Worm (Caenorhabditis elegans): Measurements from ENCODE around the gene rpoa-12.
A peak's percentile ranks its signal among the peaks of the same experiment; 100 is the strongest.

The rpoa-12 gene

DNA sequence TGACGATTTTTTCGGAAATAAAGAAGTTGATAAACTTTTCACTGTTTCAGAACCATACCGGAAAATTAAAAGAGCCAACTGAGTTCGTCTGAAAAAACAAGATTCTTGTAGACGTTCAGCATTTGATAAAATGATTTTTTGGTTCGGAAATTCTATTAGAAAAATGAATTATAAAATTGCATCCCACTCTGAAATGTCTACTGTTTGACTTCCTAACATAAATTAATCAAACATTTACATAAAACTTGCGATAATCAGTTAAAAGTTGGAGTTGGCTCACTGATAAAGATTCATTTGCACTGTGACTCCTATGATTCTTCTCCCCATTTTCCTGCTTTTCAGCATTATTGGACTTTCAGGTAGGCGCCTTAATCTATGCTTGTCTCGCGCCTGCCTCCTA is 45.8 kb upstream of the rpoa-12 start, which contains the start of gene clec-57:
TSS of gene clec-57 (plus strand) at position 301 of the 400 bp plus-strand sequence.
- no peak for TF ChIP-seq grh-1 (GFP tag; IDR thresholded peaks at IDR 0.05)
- TF ChIP-seq hlh-4 (tag; optimal IDR thresholded peaks at IDR 0.05): no peak
- TF ChIP-seq nhr-20 (tag; optimal IDR thresholded peaks at IDR 0.05): no peak
- no peak for TF ChIP-seq nhr-237 (tag; optimal IDR thresholded peaks at IDR 0.05)
- TF ChIP-seq nhr-47 (tag; optimal IDR thresholded peaks at IDR 0.05): no peak
- no peak for TF ChIP-seq fos-1 (tag; optimal IDR thresholded peaks at IDR 0.05)

DNA sequence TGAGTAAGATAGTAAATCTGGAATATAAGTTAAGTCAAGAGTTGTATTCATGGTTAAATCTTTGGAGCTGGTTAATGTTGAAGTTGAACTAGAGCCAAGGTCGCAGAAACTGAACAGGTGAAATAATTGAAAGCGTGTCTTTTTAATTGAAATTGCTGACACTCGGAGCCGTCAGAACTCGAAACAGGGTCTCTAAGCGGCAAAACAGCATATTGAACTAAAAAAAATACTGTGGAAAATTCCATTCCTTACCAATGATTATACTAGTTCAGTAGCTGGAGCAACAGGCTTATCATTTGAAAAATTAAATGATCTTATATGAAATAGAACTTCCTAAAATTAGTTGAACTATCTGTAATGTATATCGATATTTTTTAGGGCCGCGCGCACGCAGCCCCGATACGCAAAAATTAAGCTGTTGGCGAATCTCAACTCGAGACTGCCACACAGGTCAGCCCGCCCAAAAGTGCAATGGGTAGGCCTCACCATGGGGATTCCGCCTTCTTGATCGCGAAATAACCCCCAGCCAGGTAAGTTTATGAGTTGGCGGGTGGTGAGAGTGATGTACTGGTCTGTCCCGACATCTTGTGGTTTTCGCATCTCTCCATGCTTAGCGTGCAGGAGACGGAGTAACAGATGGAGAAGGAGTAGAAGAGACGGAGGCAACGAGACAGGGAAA is 45.2 kb upstream of the rpoa-12 start, which contains the start of gene srz-97:
TSS of gene srz-97 (minus strand) at position 51 of the 679 bp plus-strand sequence.
- TF ChIP-seq swsn-7 (tag; optimal IDR thresholded peaks at IDR 0.05): peak; percentile 58
- no peak for TF ChIP-seq mab-9 (GFP tag; IDR thresholded peaks at IDR 0.05)
- no peak for TF ChIP-seq mdl-1 (tag; optimal IDR thresholded peaks at IDR 0.05)
- TF ChIP-seq mef-2 (tag; optimal IDR thresholded peaks at IDR 0.05): no peak
- no peak for TF ChIP-seq unc-98 (GFP tag; IDR thresholded peaks at IDR 0.05)
- peak; percentile 76 for TF ChIP-seq nhr-19 (GFP tag; conservative IDR thresholded peaks at IDR 0.05)
- peak; percentile 41 to 60 for TF ChIP-seq efl-1 (optimal IDR thresholded peaks at IDR 0.05)
- TF ChIP-seq efl-1 (GFP tag; optimal IDR thresholded peaks at IDR 0.05 in 1 of 2): peak in 1 of 2 experiments; percentile 77
- no peak for TF ChIP-seq ceh-88 (GFP tag; IDR thresholded peaks at IDR 0.05)
- no peak for TF ChIP-seq efl-3 (GFP tag; optimal IDR thresholded peaks at IDR 0.05)
- peak; percentile 65 for TF ChIP-seq grh-1 (GFP tag; IDR thresholded peaks at IDR 0.05)
- TF ChIP-seq aly-2 (tag; optimal IDR thresholded peaks at IDR 0.05): no peak
- TF ChIP-seq Y116A8C.19 (tag; optimal IDR thresholded peaks at IDR 0.05; ENCODE audit: borderline replicate concordance): no peak
- TF ChIP-seq nhr-90 (tag; optimal IDR thresholded peaks at IDR 0.05; ENCODE audit: poor library complexity): peak; percentile 84
- no peak for TF ChIP-seq ztf-4 (tag; optimal IDR thresholded peaks at IDR 0.05)
- no peak for TF ChIP-seq aha-1 (tag; optimal IDR thresholded peaks at IDR 0.05)
- no peak for TF ChIP-seq lin-15B (tag; optimal IDR thresholded peaks at IDR 0.05)
- no peak for TF ChIP-seq lin-39 (tag; optimal IDR thresholded peaks at IDR 0.05)
- no peak for TF ChIP-seq blmp-1 (tag; optimal IDR thresholded peaks at IDR 0.05)
- peak; percentile 43 for TF ChIP-seq rnt-1 (tag; optimal IDR thresholded peaks at IDR 0.05)
- TF ChIP-seq ztf-11 (tag; optimal IDR thresholded peaks at IDR 0.05): no peak
- TF ChIP-seq pax-3 (tag; optimal IDR thresholded peaks at IDR 0.05): no peak
- TF ChIP-seq nhr-71 (tag; optimal IDR thresholded peaks at IDR 0.05): peak; percentile 73
- no peak for TF ChIP-seq fkh-10 (GFP tag; optimal IDR thresholded peaks at IDR 0.05)
- TF ChIP-seq pqm-1 (tag; optimal IDR thresholded peaks at IDR 0.05): no peak
- peak; percentile 4 for TF ChIP-seq mep-1 (tag; optimal IDR thresholded peaks at IDR 0.05)
- peak in 1 of 2 experiments; percentile 38 for TF ChIP-seq lin-35 (GFP tag; optimal IDR thresholded peaks at IDR 0.05)
- TF ChIP-seq egl-13 (tag; optimal IDR thresholded peaks at IDR 0.05): no peak
- TF ChIP-seq egl-27 (tag; optimal IDR thresholded peaks at IDR 0.05): no peak
- TF ChIP-seq hlh-4 (tag; optimal IDR thresholded peaks at IDR 0.05): peak; percentile 4
- peak; percentile 17 for TF ChIP-seq hpl-2 (GFP tag; optimal IDR thresholded peaks at IDR 0.05)
- TF ChIP-seq fkh-8 (tag; optimal IDR thresholded peaks at IDR 0.05): no peak
- no peak for TF ChIP-seq alr-1 (tag; optimal IDR thresholded peaks at IDR 0.05; ENCODE audit: borderline replicate concordance)
- TF ChIP-seq lsy-2 (tag; optimal IDR thresholded peaks at IDR 0.05): no peak
- TF ChIP-seq nhr-11 (tag; optimal IDR thresholded peaks at IDR 0.05): no peak
- TF ChIP-seq sox-4 (tag; optimal IDR thresholded peaks at IDR 0.05): no peak
- peak; percentile 42 for TF ChIP-seq lin-14 (GFP tag; optimal IDR thresholded peaks at IDR 0.05)
- no peak for TF ChIP-seq tlp-1 (tag; optimal IDR thresholded peaks at IDR 0.05)
- no peak for TF ChIP-seq nhr-12 (tag; optimal IDR thresholded peaks at IDR 0.05)
- TF ChIP-seq snu-23 (GFP tag; optimal IDR thresholded peaks at IDR 0.05): peak; percentile 66
- TF ChIP-seq fkh-4 (tag; optimal IDR thresholded peaks at IDR 0.05; ENCODE audit: borderline replicate concordance): no peak
- no peak for TF ChIP-seq skn-1 (tag; optimal IDR thresholded peaks at IDR 0.05)
- no peak for TF ChIP-seq nhr-237 (tag; optimal IDR thresholded peaks at IDR 0.05)
- no peak for TF ChIP-seq sptf-1 (tag; optimal IDR thresholded peaks at IDR 0.05)
- no peak for TF ChIP-seq zag-1 (tag; optimal IDR thresholded peaks at IDR 0.05)
- TF ChIP-seq ces-1 (GFP tag; optimal IDR thresholded peaks at IDR 0.05): no peak
- TF ChIP-seq F16B12.6 (tag; optimal IDR thresholded peaks at IDR 0.05): no peak
- no peak for TF ChIP-seq ama-1 (optimal IDR thresholded peaks at IDR 0.05)

All from whole organism, L1 larva.